Fruit fly (Drosophila melanogaster): ENCODE measurements around the gene sd.
"Not testable (repeated sequence)": the region's sequence is repeated elsewhere in the genome, so short reads cannot be mapped to it uniquely, and the experiment has no call there.

sd gene

dm6 chrX:15799085-15799557, 5.0 kb upstream of the sd start, which contains the start of the genes sordd2 and CG15602 (continued):
- TF ChIP-seq CG8290 (GFP tag; optimal IDR thresholded peaks at IDR 0.05) (peak; percentile 87), nerfin-2 (GFP tag; IDR thresholded peaks at IDR 0.05; ENCODE audit: partially characterized antibody) (peak; percentile 40; the same call in 1 of the 2 replicates), pan (GFP tag; optimal IDR thresholded peaks at IDR 0.05 in 1 of 2, IDR thresholded peaks at IDR 0.05 in 1 of 2) (peak in 1 of 2 experiments; percentile 24), CG14860 (GFP tag; IDR thresholded peaks at IDR 0.05; ENCODE audit: partially characterized antibody) (peak; percentile 56), hb (GFP tag; IDR thresholded peaks at IDR 0.05; ENCODE audit: partially characterized antibody) (peak; percentile 76), prd (GFP tag; IDR thresholded peaks at IDR 0.05) (peak; percentile 31; the same call in 1 of the 3 replicates), Ptx1 (GFP tag; IDR thresholded peaks at IDR 0.05) (0 out of 2 replicates have a peak, but pooled peaks have one; percentile 11), Gug (GFP tag; IDR thresholded peaks at IDR 0.05) (peak; percentile 21; the same call in 1 of the 4 replicates), Hr78 (GFP tag; optimal IDR thresholded peaks at IDR 0.05) (peak in 1 of 2 experiments; percentile 66), Dll (GFP tag; IDR thresholded peaks at IDR 0.05; ENCODE audit: partially characterized antibody) (peak; percentile 80), tna (GFP tag; IDR thresholded peaks at IDR 0.05; ENCODE audit: partially characterized antibody) (peak; percentile 62), Bgb (GFP tag; IDR thresholded peaks at IDR 0.05; ENCODE audit: partially characterized antibody) (peak; percentile 94), chinmo (GFP tag; IDR thresholded peaks at IDR 0.05; ENCODE audit: partially characterized antibody) (0 out of 4 replicates have a peak, but pooled peaks have one; percentile 20), Scr (GFP tag; IDR thresholded peaks at IDR 0.05; ENCODE audit: partially characterized antibody) (peak; percentile 81)
- TF ChIP-seq CG8290 (tag; optimal IDR thresholded peaks at IDR 0.05); pan (optimal IDR thresholded peaks at IDR 0.05); prd (optimal IDR thresholded peaks at IDR 0.05): not testable (repeated sequence)

- TF ChIP-seq pzg (GFP tag; optimal IDR thresholded peaks at IDR 0.05) (peak; percentile 42), ham (GFP tag; IDR thresholded peaks at IDR 0.05) (no peak), dimm (GFP tag; IDR thresholded peaks at IDR 0.05) (no peak), CG13123 (GFP tag; optimal IDR thresholded peaks at IDR 0.05) (no peak), CG31224 (GFP tag; IDR thresholded peaks at IDR 0.05) (no peak), cato (GFP tag; optimal IDR thresholded peaks at IDR 0.05; ENCODE audit: borderline replicate concordance) (no peak), Hey (tag; optimal IDR thresholded peaks at IDR 0.05) (no peak), Chrac-16 (GFP tag; optimal IDR thresholded peaks at IDR 0.05) (no peak), CG30403 (GFP tag; optimal IDR thresholded peaks at IDR 0.05) (peak; percentile 10), Dll (GFP tag; IDR thresholded peaks at IDR 0.05; ENCODE audit: partially characterized antibody) (peak; percentile 75; the same call in 3 of the 4 replicates), Deaf1 (tag; optimal IDR thresholded peaks at IDR 0.05) (no peak), Myb (GFP tag; optimal IDR thresholded peaks at IDR 0.05) (no peak), Oaz (GFP tag; IDR thresholded peaks at IDR 0.05) (no peak), nau (GFP tag; optimal IDR thresholded peaks at IDR 0.05) (no peak), CG17186 (GFP tag; optimal IDR thresholded peaks at IDR 0.05) (no peak), CG2120 (GFP tag; optimal IDR thresholded peaks at IDR 0.05) (peak; percentile 31), BEAF-32 (GFP tag; optimal IDR thresholded peaks at IDR 0.05) (peak; percentile 76), CG8924 (tag; optimal IDR thresholded peaks at IDR 0.05) (peak; percentile 3), CG18764 (GFP tag; optimal IDR thresholded peaks at IDR 0.05) (no peak), CG5180 (GFP tag; optimal IDR thresholded peaks at IDR 0.05) (no peak), Jarid2 (GFP tag; optimal IDR thresholded peaks at IDR 0.05) (no peak), zen (tag; optimal IDR thresholded peaks at IDR 0.05) (peak; percentile 17), Med (GFP tag) (peak; percentile 59), tna (GFP tag; IDR thresholded peaks at IDR 0.05; ENCODE audit: partially characterized antibody) (peak; percentile 38; the same call in 1 of the 2 replicates), Sry-δ (GFP tag; optimal IDR thresholded peaks at IDR 0.05) (peak; percentile 76), crol (GFP tag; IDR thresholded peaks at IDR 0.05) (no peak), gt (GFP tag; IDR thresholded peaks at IDR 0.05) (no peak), prd (optimal IDR thresholded peaks at IDR 0.05) (no peak), prd (GFP tag; IDR thresholded peaks at IDR 0.05) (no peak), CG1024 (GFP tag; IDR thresholded peaks at IDR 0.05) (0 out of 2 replicates have a peak, but pooled peaks have one; percentile 25), NfI (GFP tag; optimal IDR thresholded peaks at IDR 0.05) (peak; percentile 23), Gug (GFP tag; IDR thresholded peaks at IDR 0.05) (no peak), BtbVII (GFP tag; optimal IDR thresholded peaks at IDR 0.05) (no peak), twi (tag; optimal IDR thresholded peaks at IDR 0.05) (no peak)
Measured at dm6 chrX:15802880-15803650, 1.1 kb upstream of the sd start.
